Worm (Caenorhabditis elegans) whole organism, young adult: ENCODE measurements around the gene lsm-1.

Experiments
- C17E4.6 ChIP-seq: fragments of 200-800 bp; sonication (Bioruptor generic); IDR thresholded peaks from 2 replicates; pipeline ENCODE4 v1.3.6; 2022; ENCODE audit warnings: missing genetic modification reagents, missing genetic modification characterization, missing compliant biosample characterization
- F22D6.2 ChIP-seq: sonication (generic microtip); optimal IDR thresholded peaks from 2 replicates; lab custom pipeline; 2016; ENCODE audit warnings: mild to moderate bottlenecking, missing genetic modification characterization, missing compliant biosample characterization
- F33H1.4 ChIP-seq: fragments of 200-800 bp; sonication (Bioruptor generic); IDR thresholded peaks from 2 replicates; pipeline ENCODE4 v1.3.6; 2022; ENCODE audit warnings: missing genetic modification reagents, missing genetic modification characterization, missing compliant biosample characterization
- F37B4.10 ChIP-seq: fragments of 200-800 bp; sonication (Bioruptor generic); IDR thresholded peaks from 2 replicates; pipeline ENCODE4 v1.3.6; 2022; ENCODE audit warnings: missing genetic modification characterization, missing compliant biosample characterization
- T07F8.4 ChIP-seq: sonication (generic microtip); optimal IDR thresholded peaks from 2 replicates; lab custom pipeline; 2016; ENCODE audit warnings: mild to moderate bottlenecking, missing genetic modification characterization, moderate library complexity, missing compliant biosample characterization
- Y53F4B.3 ChIP-seq: fragments of 200-800 bp; sonication (Bioruptor generic); IDR thresholded peaks from 2 replicates; pipeline ENCODE4 v1.3.6; 2022; ENCODE audit warnings: missing genetic modification reagents, missing genetic modification characterization, missing compliant biosample characterization
- aptf-2 ChIP-seq: fragments of 200-800 bp; sonication (Bioruptor generic); conservative IDR thresholded peaks from 2 replicates; pipeline ENCODE4 v1.3.6; 2022; ENCODE audit warnings: missing genetic modification reagents, missing genetic modification characterization, missing compliant biosample characterization
- aptf-3 ChIP-seq: fragments of 200-800 bp; sonication (Bioruptor generic); IDR thresholded peaks from 2 replicates; pipeline ENCODE4 v1.3.6; 2022; ENCODE audit warnings: missing genetic modification characterization, missing compliant biosample characterization
- athp-1 ChIP-seq: sonication (generic microtip); optimal IDR thresholded peaks from 2 replicates; lab custom pipeline; 2017; ENCODE audit warnings: mild to moderate bottlenecking, missing genetic modification characterization, missing compliant biosample characterization
- attf-3 ChIP-seq: fragments of 200-800 bp; sonication (Bioruptor generic); conservative IDR thresholded peaks from 2 replicates; pipeline ENCODE4 v1.3.6; 2022; ENCODE audit warnings: missing genetic modification reagents, missing genetic modification characterization, missing compliant biosample characterization
- attf-6 ChIP-seq: fragments of 200-800 bp; sonication (Bioruptor generic); IDR thresholded peaks from 2 replicates; pipeline ENCODE4 v1.3.6; 2022; ENCODE audit warnings: missing genetic modification reagents, missing genetic modification characterization, missing compliant biosample characterization
- bed-2 ChIP-seq: fragments of 200-800 bp; sonication (Bioruptor generic); IDR thresholded peaks from 2 replicates; pipeline ENCODE4 v1.3.6; 2022; ENCODE audit warnings: missing genetic modification reagents, missing genetic modification characterization, missing compliant biosample characterization
- ceh-79 ChIP-seq: sonication (generic microtip); optimal IDR thresholded peaks from 2 replicates; lab custom pipeline; 2017; ENCODE audit warnings: mild to moderate bottlenecking, missing genetic modification characterization, missing compliant biosample characterization
- dox-1 ChIP-seq: fragments of 200-800 bp; sonication (Bioruptor generic); IDR thresholded peaks from 2 replicates; pipeline ENCODE4 v1.3.6; 2022; ENCODE audit warnings: missing genetic modification reagents, missing genetic modification characterization, missing compliant biosample characterization
- efl-1 ChIP-seq: fragments of 150-350 bp; optimal IDR thresholded peaks from 2 replicates; lab custom pipeline; 2014; ENCODE audit warnings: missing biosample characterization, missing genetic modification reagents, missing genetic modification characterization
- ekl-4 ChIP-seq: fragments of 200-800 bp; sonication (Bioruptor generic); IDR thresholded peaks from 2 replicates; pipeline ENCODE4 v1.3.6; 2022; ENCODE audit warnings: missing genetic modification reagents, missing genetic modification characterization, missing compliant biosample characterization
- fkh-3 ChIP-seq: sonication (generic microtip); optimal IDR thresholded peaks from 2 replicates; lab custom pipeline; 2016; ENCODE audit warnings: mild to moderate bottlenecking, missing genetic modification characterization, missing compliant biosample characterization
- hlh-26 ChIP-seq: fragments of 200-800 bp; sonication (Bioruptor generic); conservative IDR thresholded peaks from 2 replicates; pipeline ENCODE4 v1.3.6; 2022; ENCODE audit warnings: missing genetic modification reagents, missing genetic modification characterization, missing compliant biosample characterization
- hmg-20 ChIP-seq: fragments of 200-800 bp; sonication (Bioruptor generic); IDR thresholded peaks from 2 replicates; pipeline ENCODE4 v1.3.6; 2022; ENCODE audit warnings: missing genetic modification reagents, missing genetic modification characterization, missing compliant biosample characterization
- hrde-1 ChIP-seq: sonication (generic microtip); optimal IDR thresholded peaks from 2 replicates; lab custom pipeline; 2016; ENCODE audit warnings: missing genetic modification characterization, mild to moderate bottlenecking, missing compliant biosample characterization, moderate library complexity, missing genotype, missing genetic modification reagents, borderline replicate concordance
- hsf-1 ChIP-seq: fragments of 200-800 bp; sonication (Bioruptor generic); IDR thresholded peaks from 2 replicates; pipeline ENCODE4 v1.3.6; 2022; ENCODE audit warnings: missing genetic modification reagents, missing genetic modification characterization, missing compliant biosample characterization
- let-526 ChIP-seq: fragments of 200-800 bp; sonication (Bioruptor generic); IDR thresholded peaks from 2 replicates; pipeline ENCODE4 v1.3.6; 2022; ENCODE audit warnings: missing genetic modification reagents, missing genetic modification characterization, missing compliant biosample characterization
- lin-35 ChIP-seq, 3 experiments: fragments of 150-350 bp in 2 of 3; sonication (generic microtip) in 1 of 3; optimal IDR thresholded peaks; 2 replicates each; lab custom pipeline; 2014 to 2018; ENCODE audit warnings: missing biosample characterization in 3 of 3, missing genetic modification characterization in 3 of 3, missing genetic modification reagents in 3 of 3
- lin-40 ChIP-seq: sonication (generic microtip); optimal IDR thresholded peaks from 2 replicates; lab custom pipeline; 2016; ENCODE audit warnings: missing genetic modification characterization, mild to moderate bottlenecking, missing compliant biosample characterization, missing genotype, missing genetic modification reagents
- lin-54 ChIP-seq: fragments of 200-800 bp; sonication (Bioruptor generic); optimal IDR thresholded peaks from 2 replicates; lab custom pipeline; 2018; ENCODE audit warnings: mild to moderate bottlenecking, missing genetic modification characterization, missing compliant biosample characterization
- lsl-1 ChIP-seq: fragments of 200-800 bp; sonication (Bioruptor generic); optimal IDR thresholded peaks from 2 replicates; lab custom pipeline; 2018; ENCODE audit warnings: mild to moderate bottlenecking, missing genetic modification characterization, moderate library complexity, missing compliant biosample characterization
- madf-3 ChIP-seq: fragments of 200-800 bp; sonication (Bioruptor generic); IDR thresholded peaks from 2 replicates; pipeline ENCODE4 v1.3.6; 2022; ENCODE audit warnings: missing genetic modification reagents, missing genetic modification characterization, missing compliant biosample characterization
- madf-6 ChIP-seq: fragments of 200-800 bp; sonication (Bioruptor generic); IDR thresholded peaks from 2 replicates; pipeline ENCODE4 v1.3.6; 2022; ENCODE audit warnings: missing genetic modification reagents, missing genetic modification characterization, missing compliant biosample characterization
- mcd-1 ChIP-seq: fragments of 200-800 bp; sonication (Bioruptor generic); IDR thresholded peaks from 2 replicates; pipeline ENCODE4 v1.3.6; 2022; ENCODE audit warnings: missing genetic modification reagents, missing genetic modification characterization, missing compliant biosample characterization
- nfya-2 ChIP-seq: fragments of 200-800 bp; sonication (Bioruptor generic); IDR thresholded peaks from 2 replicates; pipeline ENCODE4 v1.3.6; 2022; ENCODE audit warnings: missing genetic modification reagents, missing genetic modification characterization, missing compliant biosample characterization
- nhr-179 ChIP-seq: sonication (generic microtip); optimal IDR thresholded peaks from 2 replicates; lab custom pipeline; 2016; ENCODE audit warnings: mild to moderate bottlenecking, missing genetic modification characterization, missing compliant biosample characterization
- nhr-80 ChIP-seq: sonication (generic microtip); optimal IDR thresholded peaks from 2 replicates; lab custom pipeline; 2016; ENCODE audit warnings: missing genetic modification characterization, missing compliant biosample characterization
- rcor-1 ChIP-seq: fragments of 200-800 bp; sonication (Bioruptor generic); IDR thresholded peaks from 2 replicates; pipeline ENCODE4 v1.3.6; 2022; ENCODE audit warnings: missing genetic modification reagents, missing genetic modification characterization, missing compliant biosample characterization
- rpc-1 ChIP-seq, 2 experiments: fragments of 150-350 bp in 1 of 2; sonication (generic microtip) in 1 of 2; optimal IDR thresholded peaks; 2 replicates each; lab custom pipeline; 2014 to 2018; ENCODE audit warnings: missing biosample characterization in 1 of 2, missing genetic modification characterization in 1 of 2, missing genetic modification reagents in 1 of 2, missing genotype in 1 of 2
- snpc-1.3 ChIP-seq: sonication (generic microtip); optimal IDR thresholded peaks from 2 replicates; lab custom pipeline; 2017; ENCODE audit warnings: missing genetic modification characterization, mild to moderate bottlenecking, missing compliant biosample characterization, antibody characterized with exemption, moderate library complexity, missing genotype, missing genetic modification reagents; ENCODE audit not compliant: insufficient read depth
- snpc-4 ChIP-seq, 5 experiments: fragments of 150-350 bp in 1 of 5; sonication (generic microtip) in 4 of 5; optimal IDR thresholded peaks; 2 replicates each; lab custom pipeline; 2014 to 2018; ENCODE audit warnings: missing genetic modification characterization in 5 of 5, missing biosample characterization in 3 of 5, antibody characterized with exemption in 2 of 5, mild to moderate bottlenecking in 2 of 5, missing compliant biosample characterization in 2 of 5, missing genotype in 2 of 5, moderate library complexity in 2 of 5, missing genetic modification reagents in 1 of 5
- tbp1 ChIP-seq: fragments of 200-800 bp; sonication (Bioruptor generic); optimal IDR thresholded peaks from 2 replicates; lab custom pipeline; 2018; ENCODE audit warnings: mild to moderate bottlenecking, missing genetic modification characterization, missing compliant biosample characterization
- unc-130 ChIP-seq: sonication (generic microtip); optimal IDR thresholded peaks from 2 replicates; lab custom pipeline; 2016; ENCODE audit warnings: missing genetic modification reagents, missing genetic modification characterization, missing compliant biosample characterization
- unc-62 ChIP-seq: fragments of 150-350 bp; optimal IDR thresholded peaks from 2 replicates; lab custom pipeline; 2014; ENCODE audit warnings: missing biosample characterization, missing genetic modification reagents, missing genetic modification characterization
- ztf-28 ChIP-seq: fragments of 200-800 bp; sonication (Bioruptor generic); IDR thresholded peaks from 2 replicates; pipeline ENCODE4 v1.3.6; 2022; ENCODE audit warnings: missing genetic modification reagents, missing genetic modification characterization, missing compliant biosample characterization
- ztf-3 ChIP-seq: fragments of 200-800 bp; sonication (Bioruptor generic); optimal IDR thresholded peaks from 2 replicates; lab custom pipeline; 2018; ENCODE audit warnings: mild to moderate bottlenecking, missing genetic modification characterization, missing compliant biosample characterization

lsm-1 gene

ce11 chrII:11132542-11132941 is 5.8 kb downstream of the lsm-1 start, which contains the start of gene F40F8.11:
TSS of gene F40F8.11 (minus strand) at chrII:11132590.
- TF ChIP-seq madf-6 (GFP tag; lab: Robert Waterston, UW), result no peak
- TF ChIP-seq mcd-1 (GFP tag; lab: Robert Waterston, UW), result peak; percentile 82
- TF ChIP-seq lin-54, result peak; percentile 55
- peak; percentile 65 for TF ChIP-seq efl-1 (GFP tag; lab: Kevin White, UChicago)
- no peak for TF ChIP-seq dox-1 (GFP tag; lab: Robert Waterston, UW)
- TF ChIP-seq lin-35 (GFP tag; optimal IDR thresholded peaks at IDR 0.05; lab: Kevin White, UChicago), result peak in 1 of 3 experiments; percentile 59
- no peak for TF ChIP-seq ztf-3 (GFP tag; lab: Kevin White, UChicago)

ce11 chrII:11134828-11135227 is 8.1 kb downstream of the lsm-1 start, which contains the start of gene F40F8.5:
TSS of gene F40F8.5 (minus strand) at chrII:11134928.
- no peak for TF ChIP-seq Y53F4B.3
- no peak for TF ChIP-seq lsl-1 (GFP tag; lab: Kevin White, UChicago)
- TF ChIP-seq C17E4.6 (GFP tag; lab: Robert Waterston, UW), result no peak
- TF ChIP-seq T07F8.4 (tag; lab: Kevin White, UChicago), result no peak
- TF ChIP-seq aptf-2 (GFP tag; lab: Robert Waterston, UW), result no peak
- TF ChIP-seq lin-40, result no peak
- TF ChIP-seq F33H1.4 (GFP tag; lab: Robert Waterston, UW), result no peak
- TF ChIP-seq tbp1, result no peak
- no peak for TF ChIP-seq aptf-3 (GFP tag; lab: Robert Waterston, UW)
- TF ChIP-seq F37B4.10, result no peak
- no peak for TF ChIP-seq rpc-1 (optimal IDR thresholded peaks at IDR 0.05; lab: Kevin White, UChicago)
- no peak for TF ChIP-seq rpc-1 (tag; optimal IDR thresholded peaks at IDR 0.05; lab: Kevin White, UChicago)
- TF ChIP-seq rcor-1 (GFP tag; lab: Robert Waterston, UW), result no peak
- no peak for TF ChIP-seq hrde-1 (tag; lab: Kevin White, UChicago)
- no peak for TF ChIP-seq lin-54

- no peak for TF ChIP-seq ekl-4 (GFP tag; lab: Robert Waterston, UW)
- TF ChIP-seq unc-62, result no peak
- TF ChIP-seq hmg-20 (GFP tag; lab: Robert Waterston, UW), result no peak
- peak; percentile 18 for TF ChIP-seq nhr-80 (tag; lab: Kevin White, UChicago)
- no peak for TF ChIP-seq hlh-26
- TF ChIP-seq attf-3 (GFP tag; lab: Robert Waterston, UW), result no peak
- no peak for TF ChIP-seq athp-1
- no peak for TF ChIP-seq lin-54
Observed at ce11 chrII:11135773-11136172, 9.0 kb downstream of the lsm-1 start.

- TF ChIP-seq nhr-179 (tag; lab: Kevin White, UChicago), result no peak
- TF ChIP-seq unc-130 (GFP tag; lab: Kevin White, UChicago), result no peak
- no peak for TF ChIP-seq rpc-1 (optimal IDR thresholded peaks at IDR 0.05; lab: Kevin White, UChicago)
- TF ChIP-seq rpc-1 (tag; optimal IDR thresholded peaks at IDR 0.05; lab: Kevin White, UChicago), result no peak
- no peak for TF ChIP-seq F22D6.2 (tag; lab: Kevin White, UChicago)
- no peak for TF ChIP-seq hrde-1 (tag; lab: Kevin White, UChicago)
- no peak for TF ChIP-seq ztf-28 (GFP tag; lab: Robert Waterston, UW)
- no peak for TF ChIP-seq T07F8.4 (tag; lab: Kevin White, UChicago)
- no peak for TF ChIP-seq madf-3 (GFP tag; lab: Robert Waterston, UW)
- TF ChIP-seq snpc-4 (GFP tag; optimal IDR thresholded peaks at IDR 0.05; lab: Kevin White, UChicago), result no peak
- TF ChIP-seq snpc-4 (tag; optimal IDR thresholded peaks at IDR 0.05; lab: Kevin White, UChicago), result no peak
- no peak for TF ChIP-seq hsf-1 (GFP tag; lab: Robert Waterston, UW)
- TF ChIP-seq attf-6 (GFP tag; lab: Robert Waterston, UW), result no peak
- no peak for TF ChIP-seq ceh-79
- TF ChIP-seq let-526 (GFP tag; lab: Robert Waterston, UW), result no peak
- TF ChIP-seq bed-2 (GFP tag; lab: Robert Waterston, UW), result no peak
- no peak for TF ChIP-seq nfya-2 (GFP tag; lab: Robert Waterston, UW)
- no peak for TF ChIP-seq fkh-3
- TF ChIP-seq snpc-1.3 (tag; lab: Kevin White, UChicago), result no peak
Observed at ce11 chrII:11140140-11140539, 13.4 kb downstream of the lsm-1 start, which contains the start of gene F40F8.4. TSS of gene F40F8.4 (minus strand) at chrII:11140240.
